Worm (Caenorhabditis elegans) whole organism, late embryonic: ENCODE measurements around the gene fbxa-126.

Source experiments
- sox-4 ChIP-seq: sonication (generic microtip); optimal IDR thresholded peaks from 2 replicates; lab custom pipeline; 2017; ENCODE audit warnings: mild to moderate bottlenecking, missing genetic modification characterization, inconsistent platforms, missing compliant biosample characterization
- tbx-2 ChIP-seq: sonication (generic microtip); optimal IDR thresholded peaks from 2 replicates; lab custom pipeline; 2016; ENCODE audit warnings: missing genetic modification characterization, missing compliant biosample characterization

- TF ChIP-seq sox-4 (tag; lab: Kevin White, UChicago) = no peak
- no peak for TF ChIP-seq tbx-2 (tag; lab: Kevin White, UChicago)
Observed at ce11 chrIV:14276160-14276559, 45.4 kb downstream of the fbxa-126 start, which contains the start of gene ilcr-1.
